Worm (Caenorhabditis elegans): ENCODE measurements around the gene mep-1.

ce11 chrIV:11475080-11475479, 49.4 kb upstream of the mep-1 start:
- TF ChIP-seq zim-3 (tag; optimal IDR thresholded peaks at IDR 0.05) = no peak
- TF ChIP-seq ama-1 (optimal IDR thresholded peaks at IDR 0.05) = no peak
- no peak for TF ChIP-seq ama-1 (GFP tag; optimal IDR thresholded peaks at IDR 0.05)
- TF ChIP-seq F49E8.2 (tag; optimal IDR thresholded peaks at IDR 0.05; ENCODE audit: insufficient read depth) = no peak
- TF ChIP-seq Y67H2A.10 (GFP tag; conservative IDR thresholded peaks at IDR 0.05) = no peak
- TF ChIP-seq ceh-100 (GFP tag; IDR thresholded peaks at IDR 0.05) = no peak
- TF ChIP-seq K12H6.12 (tag; optimal IDR thresholded peaks at IDR 0.05) = no peak
- no peak for TF ChIP-seq dpff-1 (tag; optimal IDR thresholded peaks at IDR 0.05)

Measured in whole organism, young adult.